Worm (Caenorhabditis elegans): ENCODE data around the gene srh-68.

- TF ChIP-seq ama-1 (optimal IDR thresholded peaks at IDR 0.05), result no peak
- no peak for TF ChIP-seq ceh-30 (tag; optimal IDR thresholded peaks at IDR 0.05)
- TF ChIP-seq pros-1 (tag; optimal IDR thresholded peaks at IDR 0.05), result no peak
- TF ChIP-seq ceh-9 (tag; optimal IDR thresholded peaks at IDR 0.05), result no peak
Measured at ce11 chrII:12473406-12473805, 33.7 kb upstream of the srh-68 start, which contains the start of gene srg-17.

Measured in whole organism, late embryonic.